Worm (Caenorhabditis elegans) whole organism, L4 larva: ENCODE measurements around the gene fubl-1.

Experiments used
- D1046.2 ChIP-seq: fragments of 200-800 bp; sonication (Bioruptor generic); IDR thresholded peaks from 2 replicates; pipeline ENCODE4 v1.3.6; 2022; ENCODE audit warnings: missing genetic modification characterization, missing compliant biosample characterization
- F37D6.2 ChIP-seq: sonication (generic microtip); optimal IDR thresholded peaks from 2 replicates; lab custom pipeline; 2016; ENCODE audit warnings: mild to moderate bottlenecking, missing genetic modification characterization, missing compliant biosample characterization
- F49E8.2 ChIP-seq: sonication (generic microtip); optimal IDR thresholded peaks from 2 replicates; lab custom pipeline; 2016; ENCODE audit warnings: missing compliant biosample characterization, mild to moderate bottlenecking, missing genetic modification characterization, borderline replicate concordance
- R02D3.7 ChIP-seq: fragments of 150-350 bp; sonication (generic microtip); optimal IDR thresholded peaks from 3 replicates; lab custom pipeline; 2014; ENCODE audit warnings: missing biosample characterization, missing genetic modification characterization
- Y105C5A.15 ChIP-seq: fragments of 200-800 bp; sonication (Bioruptor generic); IDR thresholded peaks from 2 replicates; pipeline ENCODE4 v1.3.6; 2022; ENCODE audit warnings: missing genetic modification characterization, missing compliant biosample characterization
- Y48G9A.11 ChIP-seq: fragments of 200-800 bp; sonication (Bioruptor generic); IDR thresholded peaks from 2 replicates; pipeline ENCODE4 v1.3.6; 2022; ENCODE audit warnings: missing genetic modification reagents, missing genetic modification characterization, missing compliant biosample characterization
- Y5F2A.4 ChIP-seq: fragments of 200-800 bp; sonication (Bioruptor generic); optimal IDR thresholded peaks from 2 replicates; lab custom pipeline; 2018; ENCODE audit warnings: mild to moderate bottlenecking, missing genetic modification characterization, missing compliant biosample characterization
- Y75B8A.6 ChIP-seq: fragments of 200-800 bp; sonication (Bioruptor generic); IDR thresholded peaks from 2 replicates; pipeline ENCODE4 v1.3.6; 2022; ENCODE audit warnings: missing genetic modification reagents, missing genetic modification characterization, missing compliant biosample characterization
- aha-1 ChIP-seq: fragments of 150-350 bp; peaks from one replicate; lab custom pipeline; 2014; ENCODE audit warnings: missing biosample characterization, missing genetic modification characterization
- ama-1 ChIP-seq: fragments of 150-350 bp; optimal IDR thresholded peaks from 2 replicates; lab custom pipeline; 2014; ENCODE audit warnings: inconsistent platforms, mixed read lengths
- arid-1 ChIP-seq: fragments of 200-800 bp; sonication (Bioruptor generic); conservative IDR thresholded peaks from 2 replicates; pipeline ENCODE4 v1.3.6; 2022; ENCODE audit warnings: missing genetic modification reagents, missing genetic modification characterization, missing compliant biosample characterization
- ceh-28 ChIP-seq: fragments of 150-350 bp; optimal IDR thresholded peaks from 2 replicates; lab custom pipeline; 2014; ENCODE audit warnings: missing biosample characterization, missing genetic modification reagents, missing genetic modification characterization
- ces-1 ChIP-seq: fragments of 150-350 bp; sonication (generic microtip); optimal IDR thresholded peaks from 4 replicates; lab custom pipeline; 2014; ENCODE audit warnings: missing biosample characterization, missing genetic modification reagents, missing genetic modification characterization
- ctbp-1 ChIP-seq: fragments of 200-800 bp; sonication (Bioruptor generic); IDR thresholded peaks from 2 replicates; pipeline ENCODE4 v1.3.6; 2022; ENCODE audit warnings: missing genetic modification reagents, missing genetic modification characterization, missing compliant biosample characterization
- daf-12 ChIP-seq: fragments of 150-350 bp; optimal IDR thresholded peaks from 2 replicates; lab custom pipeline; 2014; ENCODE audit warnings: missing biosample characterization, missing genetic modification reagents, missing genetic modification characterization
- daf-19 ChIP-seq: fragments of 200-800 bp; sonication (Bioruptor generic); conservative IDR thresholded peaks from 2 replicates; pipeline ENCODE4 v1.3.6; 2022; ENCODE audit warnings: missing genetic modification characterization, missing compliant biosample characterization
- dmd-8 ChIP-seq: fragments of 200-800 bp; sonication (Bioruptor generic); IDR thresholded peaks from 2 replicates; pipeline ENCODE4 v1.3.6; 2022; ENCODE audit warnings: missing genetic modification characterization, missing compliant biosample characterization
- gei-8 ChIP-seq: fragments of 200-800 bp; sonication (Bioruptor generic); optimal IDR thresholded peaks from 2 replicates; lab custom pipeline; 2018; ENCODE audit warnings: mild to moderate bottlenecking, missing genetic modification characterization, missing compliant biosample characterization
- hmg-1.1 ChIP-seq: fragments of 200-800 bp; sonication (Bioruptor generic); IDR thresholded peaks from 2 replicates; pipeline ENCODE4 v1.3.6; 2022; ENCODE audit warnings: missing genetic modification reagents, missing genetic modification characterization, missing compliant biosample characterization
- lin-38 ChIP-seq: fragments of 200-800 bp; sonication (Bioruptor generic); IDR thresholded peaks from 2 replicates; pipeline ENCODE4 v1.3.6; 2022; ENCODE audit warnings: missing genetic modification reagents, missing genetic modification characterization, missing compliant biosample characterization
- lir-3 ChIP-seq: sonication (generic microtip); optimal IDR thresholded peaks from 2 replicates; lab custom pipeline; 2016; ENCODE audit warnings: mild to moderate bottlenecking, missing genetic modification characterization, missing compliant biosample characterization
- madf-5 ChIP-seq, 2 experiments: fragments of 200-800 bp; sonication (Bioruptor generic); IDR thresholded peaks; 2 replicates each; pipeline ENCODE4 v1.3.6; 2022; ENCODE audit warnings: missing compliant biosample characterization in 2 of 2, missing genetic modification characterization in 2 of 2
- madf-9 ChIP-seq: fragments of 200-800 bp; sonication (Bioruptor generic); conservative IDR thresholded peaks from 2 replicates; pipeline ENCODE4 v1.3.6; 2022; ENCODE audit warnings: missing genetic modification reagents, missing genetic modification characterization, missing compliant biosample characterization
- mdt-29 ChIP-seq: fragments of 200-800 bp; sonication (Bioruptor generic); IDR thresholded peaks from 2 replicates; pipeline ENCODE4 v1.3.6; 2022; ENCODE audit warnings: missing genetic modification reagents, missing genetic modification characterization, missing compliant biosample characterization
- mes-2 ChIP-seq: sonication (generic microtip); optimal IDR thresholded peaks from 2 replicates; lab custom pipeline; 2016; ENCODE audit warnings: missing genotype, mild to moderate bottlenecking, missing genetic modification characterization, missing compliant biosample characterization; ENCODE audit not compliant: poor library complexity, severe bottlenecking
- mxl-2 ChIP-seq: fragments of 200-800 bp; sonication (Bioruptor generic); conservative IDR thresholded peaks from 2 replicates; pipeline ENCODE4 v1.3.6; 2022; ENCODE audit warnings: missing genetic modification reagents, missing genetic modification characterization, missing compliant biosample characterization
- nhr-237 ChIP-seq: sonication (generic microtip); optimal IDR thresholded peaks from 2 replicates; lab custom pipeline; 2017; ENCODE audit warnings: missing biosample characterization, missing genetic modification characterization
- nhr-25 ChIP-seq: sonication (generic microtip); optimal IDR thresholded peaks from 2 replicates; lab custom pipeline; 2017; ENCODE audit warnings: missing genetic modification characterization, mild to moderate bottlenecking, missing compliant biosample characterization, antibody characterized with exemption, moderate library complexity, borderline replicate concordance; ENCODE audit not compliant: insufficient read depth
- pha-4 ChIP-seq, 2 experiments: fragments of 150-350 bp in 1 of 2; fragments of 200-800 bp in 1 of 2; sonication (Bioruptor generic) in 1 of 2; IDR thresholded peaks in 1 of 2; optimal IDR thresholded peaks in 1 of 2; 2 replicates each; pipeline versions ENCODE4 v1.3.6 to Lab custom; 2014 to 2022; ENCODE audit warnings: missing genetic modification characterization in 2 of 2, missing genetic modification reagents in 2 of 2, missing biosample characterization in 1 of 2, missing compliant biosample characterization in 1 of 2
- php-3 ChIP-seq: fragments of 200-800 bp; sonication (Bioruptor generic); IDR thresholded peaks from 2 replicates; pipeline ENCODE4 v1.3.6; 2022; ENCODE audit warnings: missing genetic modification reagents, missing genetic modification characterization, missing compliant biosample characterization
- sdz-12 ChIP-seq: fragments of 200-800 bp; sonication (Bioruptor generic); optimal IDR thresholded peaks from 2 replicates; lab custom pipeline; 2018; ENCODE audit warnings: mild to moderate bottlenecking, missing genetic modification characterization, missing compliant biosample characterization
- skn-1 ChIP-seq: fragments of 150-350 bp; optimal IDR thresholded peaks from 2 replicates; lab custom pipeline; 2014; ENCODE audit warnings: missing biosample characterization, missing genetic modification characterization
- unc-130 ChIP-seq: sonication (generic microtip); optimal IDR thresholded peaks from 2 replicates; lab custom pipeline; 2016; ENCODE audit warnings: missing genetic modification reagents, missing genetic modification characterization, missing compliant biosample characterization
- zfp-2 ChIP-seq: sonication (generic microtip); optimal IDR thresholded peaks from 2 replicates; lab custom pipeline; 2016; ENCODE audit warnings: mild to moderate bottlenecking, missing genetic modification characterization, missing compliant biosample characterization
- zfp-3 ChIP-seq: fragments of 200-800 bp; sonication (Bioruptor generic); conservative IDR thresholded peaks from 2 replicates; pipeline ENCODE4 v1.3.6; 2022; ENCODE audit warnings: missing genetic modification reagents, missing genetic modification characterization, missing compliant biosample characterization

The fubl-1 gene

ce11 chrV:10241121-10241803 lies 2.6 kb upstream of the fubl-1 start, which contains the start of the genes C12D8.21 and col-148:
Gene C12D8.21 (minus strand): TSS chrV:10241188.
Gene col-148 (plus strand): TSS chrV:10241753.
- no peak for TF ChIP-seq madf-9 (GFP tag; lab: Robert Waterston, UW)
- TF ChIP-seq aha-1 (tag; lab: Kevin White, UChicago): peak; percentile 2

DNA sequence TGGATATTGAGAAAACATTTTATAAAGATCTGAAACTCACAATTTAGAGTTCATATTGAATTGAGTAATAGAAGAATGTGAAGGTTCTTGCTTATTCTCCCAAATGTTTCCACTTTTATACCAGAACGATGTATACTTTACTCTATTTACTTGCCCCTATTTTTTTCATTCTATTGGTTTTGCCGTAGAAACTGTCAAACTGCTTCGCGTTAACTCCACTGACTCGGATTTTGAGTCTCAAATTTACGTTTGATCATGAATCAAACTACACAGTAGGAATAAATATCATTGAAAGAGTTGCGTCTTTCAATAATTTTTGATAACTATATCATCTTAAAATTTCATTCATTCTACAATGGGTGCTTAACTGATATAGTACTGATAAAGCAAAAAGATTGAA lies 1.2 kb upstream of the fubl-1 start, which contains the start of gene fipr-8:
Gene fipr-8, minus strand, starts transcription at position 101 of the 400 bp plus-strand sequence.
- TF ChIP-seq mdt-29 (no peak), zfp-3 (GFP tag; lab: Robert Waterston, UW) (no peak), daf-19 (GFP tag; lab: Robert Waterston, UW) (no peak), ces-1 (GFP tag; lab: Kevin White, UChicago) (no peak), R02D3.7 (no peak), zfp-2 (tag; lab: Kevin White, UChicago) (no peak), nhr-237 (tag; lab: Kevin White, UChicago) (no peak), nhr-25 (tag; lab: Kevin White, UChicago) (no peak), F49E8.2 (tag; lab: Kevin White, UChicago) (no peak)

DNA sequence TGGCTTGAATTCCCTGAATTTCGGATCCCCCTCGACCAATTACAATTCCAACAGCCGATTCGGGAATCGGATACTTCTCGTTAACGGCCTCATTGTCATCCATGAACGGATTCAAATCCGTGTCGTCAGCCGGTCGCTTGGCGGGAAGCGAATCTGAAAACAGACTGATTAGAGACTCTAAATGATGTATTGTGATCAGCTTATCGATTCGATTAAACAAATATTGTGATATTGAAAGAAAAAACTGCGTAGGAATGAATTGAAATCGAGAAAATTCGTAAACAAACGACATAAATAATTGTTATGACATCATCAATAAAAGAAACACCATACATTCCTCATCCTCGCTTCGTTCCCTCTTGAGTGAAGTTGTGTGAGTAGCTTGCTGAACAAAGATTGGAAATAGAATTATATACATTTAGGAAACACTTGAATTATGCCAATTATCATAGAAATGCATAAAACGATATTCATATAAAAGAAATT lies 664 bp downstream of the fubl-1 start:
- TF ChIP-seq unc-130 (GFP tag; lab: Kevin White, UChicago): peak; percentile 42
- no peak for TF ChIP-seq php-3 (GFP tag; lab: Robert Waterston, UW)
- no peak for TF ChIP-seq zfp-3 (GFP tag; lab: Robert Waterston, UW)
- no peak for TF ChIP-seq mxl-2
- no peak for TF ChIP-seq madf-9 (GFP tag; lab: Robert Waterston, UW)
- TF ChIP-seq ceh-28: no peak
- TF ChIP-seq R02D3.7: no peak
- TF ChIP-seq Y48G9A.11 (GFP tag; lab: Robert Waterston, UW): 0 out of 2 replicates have a peak, but pooled peaks have one; percentile 23
- no peak for TF ChIP-seq ces-1 (GFP tag; lab: Kevin White, UChicago)
- TF ChIP-seq daf-19 (GFP tag; lab: Robert Waterston, UW): peak; percentile 32; the same call in 1 of the 2 replicates
- peak; percentile 87 for TF ChIP-seq ama-1 (lab: Kevin White, UChicago)
- peak; percentile 67 for TF ChIP-seq lin-38 (GFP tag; lab: Robert Waterston, UW)
- no peak for TF ChIP-seq lir-3 (tag; lab: Kevin White, UChicago)
- TF ChIP-seq gei-8 (GFP tag; lab: Kevin White, UChicago): no peak
- no peak for TF ChIP-seq D1046.2 (GFP tag; lab: Robert Waterston, UW)
- 0 out of 2 replicates have a peak, but pooled peaks have one; percentile 6 for TF ChIP-seq arid-1 (GFP tag; lab: Robert Waterston, UW)
- peak; percentile 3 for TF ChIP-seq mes-2
- TF ChIP-seq dmd-8 (GFP tag; lab: Robert Waterston, UW): no peak; the same call in 1 of the 2 replicates
- TF ChIP-seq sdz-12: peak; percentile 55
- no peak for TF ChIP-seq daf-12 (tag; lab: Kevin White, UChicago)
- 0 out of 2 replicates have a peak, but pooled peaks have one; percentile 79 for TF ChIP-seq Y75B8A.6
- TF ChIP-seq ctbp-1 (GFP tag; lab: Robert Waterston, UW): 0 out of 2 replicates have a peak, but pooled peaks have one; percentile 49
- TF ChIP-seq skn-1: no peak
- no peak for TF ChIP-seq Y105C5A.15 (GFP tag; lab: Robert Waterston, UW)
- TF ChIP-seq pha-4 (GFP tag; IDR thresholded peaks at IDR 0.05; lab: Robert Waterston, UW): peak; percentile 50; the same call in 1 of the 2 replicates
- no peak for TF ChIP-seq pha-4 (tag; optimal IDR thresholded peaks at IDR 0.05; lab: Kevin White, UChicago)
- no peak for TF ChIP-seq F37D6.2 (tag; lab: Kevin White, UChicago)
- no peak for TF ChIP-seq madf-5 (GFP tag; IDR thresholded peaks at IDR 0.05; lab: Robert Waterston, UW)
- TF ChIP-seq F49E8.2 (tag; lab: Kevin White, UChicago): peak; percentile 48
- TF ChIP-seq hmg-1.1 (GFP tag; lab: Robert Waterston, UW): no peak
- TF ChIP-seq Y5F2A.4 (GFP tag; lab: Kevin White, UChicago): peak; percentile 18
- peak; percentile 33; the same call in 1 of the 2 replicates for TF ChIP-seq mdt-29
